Worm (Caenorhabditis elegans): ENCODE measurements around the gene K01D12.9.

DNA sequence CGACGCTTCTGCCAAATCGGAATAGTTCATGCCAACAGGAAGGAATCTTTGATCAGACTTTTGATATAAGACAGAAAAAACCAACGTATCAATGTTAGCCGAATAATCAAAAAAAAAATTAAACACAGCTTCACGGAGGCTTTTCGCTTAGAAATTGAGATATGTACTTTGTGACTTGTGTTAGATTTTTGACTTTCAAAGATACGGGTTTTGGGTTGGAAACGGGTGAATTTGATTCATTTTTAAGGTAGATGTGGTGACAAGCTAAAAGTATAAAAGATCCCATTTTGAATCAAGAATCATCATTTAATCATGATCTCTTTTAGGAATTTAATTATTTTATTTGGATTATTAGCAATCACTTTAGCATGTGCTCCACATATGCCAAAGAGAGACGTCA lies 2.1 kb downstream of the K01D12.9 start, which contains the start of gene K01D12.8:
- no peak for TF ChIP-seq lin-39 (tag; optimal IDR thresholded peaks at IDR 0.05)
- no peak for TF ChIP-seq nhr-76 (tag; optimal IDR thresholded peaks at IDR 0.05)
- no peak for TF ChIP-seq snpc-4 (tag; optimal IDR thresholded peaks at IDR 0.05)
- TF ChIP-seq nhr-67 (tag; optimal IDR thresholded peaks at IDR 0.05) = no peak
- TF ChIP-seq lsy-12 (tag; optimal IDR thresholded peaks at IDR 0.05) = no peak

Measured in whole organism, L3 larva.